Worm (Caenorhabditis elegans) whole organism, L2 larva: ENCODE measurements around the gene C04C3.14.
A peak's percentile ranks its signal among the peaks of the same experiment; 100 is the strongest.

Experiments used
- aly-2 ChIP-seq: fragments of 150-350 bp; optimal IDR thresholded peaks from 2 replicates; lab custom pipeline; 2014; ENCODE audit warnings: missing biosample characterization, missing genetic modification characterization
- ama-1 ChIP-seq: fragments of 150-350 bp; optimal IDR thresholded peaks from 2 replicates; lab custom pipeline; 2018; ENCODE audit warnings: inconsistent platforms
- ceh-16 ChIP-seq: fragments of 150-350 bp; optimal IDR thresholded peaks from 2 replicates; lab custom pipeline; 2014; ENCODE audit warnings: missing biosample characterization, missing genetic modification characterization
- ceh-82 ChIP-seq: fragments of 150-350 bp; optimal IDR thresholded peaks from 2 replicates; lab custom pipeline; 2014; ENCODE audit warnings: missing biosample characterization, missing genetic modification characterization
- egl-27 ChIP-seq: sonication (generic microtip); optimal IDR thresholded peaks from 3 replicates; lab custom pipeline; 2017; ENCODE audit warnings: missing biosample characterization, missing genetic modification reagents, missing genetic modification characterization
- elt-3 ChIP-seq: sonication (generic microtip); optimal IDR thresholded peaks from 2 replicates; lab custom pipeline; 2017; ENCODE audit warnings: missing biosample characterization, missing genetic modification characterization
- gmeb-1 ChIP-seq: fragments of 150-350 bp; optimal IDR thresholded peaks from 2 replicates; lab custom pipeline; 2014; ENCODE audit warnings: missing biosample characterization, missing genetic modification characterization
- mab-5 ChIP-seq: fragments of 150-350 bp; optimal IDR thresholded peaks from 2 replicates; lab custom pipeline; 2014; ENCODE audit warnings: missing biosample characterization, missing genetic modification characterization
- mdl-1 ChIP-seq, 2 experiments: fragments of 150-350 bp in 1 of 2; sonication (generic microtip) in 1 of 2; optimal IDR thresholded peaks; 2 replicates each; lab custom pipeline; 2017; ENCODE audit warnings: missing biosample characterization in 2 of 2, missing genetic modification characterization in 2 of 2
- nhr-12 ChIP-seq: fragments of 150-350 bp; optimal IDR thresholded peaks from 2 replicates; lab custom pipeline; 2014; ENCODE audit warnings: missing biosample characterization, missing genetic modification characterization
- nhr-237 ChIP-seq: fragments of 150-350 bp; optimal IDR thresholded peaks from 2 replicates; lab custom pipeline; 2014; ENCODE audit warnings: missing biosample characterization, missing genetic modification characterization
- nhr-77 ChIP-seq: fragments of 150-350 bp; optimal IDR thresholded peaks from 2 replicates; lab custom pipeline; 2014; ENCODE audit warnings: missing biosample characterization, missing genetic modification characterization
- snpc-4 ChIP-seq: fragments of 150-350 bp; optimal IDR thresholded peaks from 2 replicates; lab custom pipeline; 2014; ENCODE audit warnings: missing biosample characterization, missing genetic modification characterization
- ztf-11 ChIP-seq: sonication (generic microtip); optimal IDR thresholded peaks from 2 replicates; lab custom pipeline; 2017; ENCODE audit warnings: missing biosample characterization, missing genetic modification characterization

- TF ChIP-seq ama-1 (lab: Kevin White, UChicago) (no peak), nhr-237 (tag; lab: Kevin White, UChicago) (no peak), nhr-77 (tag; lab: Kevin White, UChicago) (no peak), ztf-11 (tag; lab: Kevin White, UChicago) (no peak), snpc-4 (no peak), aly-2 (tag; lab: Kevin White, UChicago) (no peak), ceh-82 (tag; lab: Kevin White, UChicago) (no peak), ceh-16 (tag; lab: Kevin White, UChicago) (peak; percentile 70), mdl-1 (tag; optimal IDR thresholded peaks at IDR 0.05; lab: Kevin White, UChicago) (no peak), egl-27 (tag; lab: Kevin White, UChicago) (no peak), elt-3 (tag; lab: Kevin White, UChicago) (no peak), mab-5 (no peak), nhr-12 (tag; lab: Kevin White, UChicago) (no peak), gmeb-1 (no peak)
These were observed 45.2 kb downstream of the C04C3.14 start, which contains the start of gene grd-10 for ce11 chrIV:3440848-3441247.
